Worm (Caenorhabditis elegans): ENCODE measurements around the gene cbp-1.

DNA sequence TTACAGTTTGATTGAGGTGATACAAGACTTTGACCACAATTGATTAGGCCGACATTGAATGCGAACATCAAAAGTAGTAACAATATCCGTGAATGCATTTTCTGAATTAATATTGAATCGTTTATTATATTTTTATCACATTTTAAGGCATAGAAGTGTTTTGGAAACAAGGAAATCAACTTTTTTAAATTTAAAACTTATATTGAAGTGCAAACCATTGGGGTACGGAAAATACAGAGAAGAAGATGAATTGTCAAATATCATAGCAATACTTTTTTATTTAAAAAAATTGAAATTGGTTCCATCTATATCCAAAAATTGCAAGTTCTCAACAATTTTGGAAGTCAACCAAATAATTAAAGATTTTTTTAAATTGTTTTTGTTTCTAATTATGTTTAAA is 23.1 kb upstream of the cbp-1 start, which contains the start of gene T05G5.1:
- TF ChIP-seq pqm-1 (tag; optimal IDR thresholded peaks at IDR 0.05) (no peak), nhr-76 (tag; optimal IDR thresholded peaks at IDR 0.05) (no peak), ztf-11 (tag; optimal IDR thresholded peaks at IDR 0.05) (no peak), lin-39 (tag; optimal IDR thresholded peaks at IDR 0.05) (no peak), elt-3 (tag; optimal IDR thresholded peaks at IDR 0.05) (no peak)

Measured in whole organism, L3 larva.